Fruit fly (Drosophila melanogaster): ENCODE results near the gene mRpL22.

mRpL22 gene

DNA sequence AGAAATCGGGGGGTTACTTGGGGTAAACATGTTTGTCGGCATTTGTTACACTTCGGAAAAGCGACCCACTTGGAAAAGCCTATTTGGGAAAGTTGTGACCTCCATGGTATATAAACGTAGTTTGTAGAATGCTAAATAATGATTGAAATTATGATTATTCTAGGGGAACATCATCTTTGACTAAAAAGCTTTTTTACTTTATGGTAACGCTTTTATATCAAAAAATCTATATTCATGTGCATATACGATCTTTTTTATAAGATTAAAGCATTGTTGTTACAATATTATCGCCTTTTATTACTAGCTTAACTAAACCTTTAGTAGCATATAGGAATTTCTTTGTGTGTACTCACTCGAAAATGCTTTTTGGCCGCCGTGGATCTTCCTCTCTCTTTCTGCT lies 50.5 kb downstream of the mRpL22 start (continued):
- TF ChIP-seq Fer3 (tag; optimal IDR thresholded peaks at IDR 0.05) (peak; percentile 12), p53 (GFP tag; optimal IDR thresholded peaks at IDR 0.05) (no peak), CG1233 (GFP tag; optimal IDR thresholded peaks at IDR 0.05) (no peak), nom (GFP tag; optimal IDR thresholded peaks at IDR 0.05) (no peak), hkb (optimal IDR thresholded peaks at IDR 0.05) (no peak), hkb (GFP tag; IDR thresholded peaks at IDR 0.05) (0 out of 2 replicates have a peak, but pooled peaks have one; percentile 32), Bdp1 (GFP tag; optimal IDR thresholded peaks at IDR 0.05) (no peak), CG10543 (GFP tag; optimal IDR thresholded peaks at IDR 0.05) (peak; percentile 29), CG8359 (GFP tag; optimal IDR thresholded peaks at IDR 0.05; ENCODE audit: borderline replicate concordance) (no peak), Deaf1 (tag; optimal IDR thresholded peaks at IDR 0.05) (no peak), fd96Cb (tag; optimal IDR thresholded peaks at IDR 0.05) (peak; percentile 21), slbo (GFP tag; IDR thresholded peaks at IDR 0.05) (peak; percentile 37; the same call in 1 of the 2 replicates), CG6689 (GFP tag; IDR thresholded peaks at IDR 0.05) (peak; percentile 55), Chrac-16 (GFP tag; optimal IDR thresholded peaks at IDR 0.05) (no peak), CG12659 (GFP tag; optimal IDR thresholded peaks at IDR 0.05) (peak; percentile 54), CG13287 (GFP tag; IDR thresholded peaks at IDR 0.05; ENCODE audit: partially characterized antibody) (no peak), CG13123 (GFP tag; optimal IDR thresholded peaks at IDR 0.05) (no peak), HLH4C (GFP tag; IDR thresholded peaks at IDR 0.05; ENCODE audit: partially characterized antibody) (no peak), CG17829 (tag; optimal IDR thresholded peaks at IDR 0.05) (peak; percentile 47), Sry-β (GFP tag; optimal IDR thresholded peaks at IDR 0.05) (no peak), CG11560 (tag; IDR thresholded peaks at IDR 0.05) (no peak), Pdp1 (GFP tag; optimal IDR thresholded peaks at IDR 0.05) (peak; percentile 9 to 22), B-H1 (GFP tag; IDR thresholded peaks at IDR 0.05) (no peak), Dref (GFP tag; IDR thresholded peaks at IDR 0.05) (no peak), CG15696 (tag; optimal IDR thresholded peaks at IDR 0.05) (no peak), cg (GFP tag; optimal IDR thresholded peaks at IDR 0.05) (no peak), CG31388 (GFP tag; optimal IDR thresholded peaks at IDR 0.05) (no peak), sug (tag; optimal IDR thresholded peaks at IDR 0.05) (peak; percentile 26), sens-2 (GFP tag; IDR thresholded peaks at IDR 0.05) (no peak), chn (GFP tag; optimal IDR thresholded peaks at IDR 0.05) (peak; percentile 42), D (optimal IDR thresholded peaks at IDR 0.05) (no peak), D (GFP tag; optimal IDR thresholded peaks at IDR 0.05) (no peak), Stat92E (GFP tag; optimal IDR thresholded peaks at IDR 0.05) (no peak), br (optimal IDR thresholded peaks at IDR 0.05) (no peak), fru (optimal IDR thresholded peaks at IDR 0.05) (no peak), Rx (GFP tag; IDR thresholded peaks at IDR 0.05) (no peak), jing (GFP tag; optimal IDR thresholded peaks at IDR 0.05) (no peak), dysf (GFP tag; IDR thresholded peaks at IDR 0.05) (peak; percentile 56; the same call in 1 of the 3 replicates), Ravus (GFP tag; IDR thresholded peaks at IDR 0.05) (no peak), fu2 (GFP tag; optimal IDR thresholded peaks at IDR 0.05) (peak; percentile 27), nmo (GFP tag; optimal IDR thresholded peaks at IDR 0.05) (peak; percentile 46), Elba2 (GFP tag; optimal IDR thresholded peaks at IDR 0.05) (no peak), CG8089 (GFP tag; optimal IDR thresholded peaks at IDR 0.05) (no peak), twi (tag; optimal IDR thresholded peaks at IDR 0.05) (peak; percentile 9), hbn (GFP tag; IDR thresholded peaks at IDR 0.05; ENCODE audit: partially characterized antibody) (no peak), CG5953 (GFP tag; IDR thresholded peaks at IDR 0.05) (no peak), CG2875 (GFP tag; optimal IDR thresholded peaks at IDR 0.05) (no peak), CG13775 (GFP tag; optimal IDR thresholded peaks at IDR 0.05) (no peak), wdn (GFP tag; IDR thresholded peaks at IDR 0.05) (no peak), Hmx (GFP tag; optimal IDR thresholded peaks at IDR 0.05) (no peak), tll (GFP tag; optimal IDR thresholded peaks at IDR 0.05) (no peak), chm (GFP tag; IDR thresholded peaks at IDR 0.05) (no peak)

Data from whole organism, embryonic.